Worm (Caenorhabditis elegans): ENCODE data around the gene C33A12.3.

The C33A12.3 gene

ce11 chrIV:9527002-9527401 lies 14.2 kb upstream of the C33A12.3 start (continued):
- peak; percentile 60 for TF ChIP-seq nhr-77 (tag; optimal IDR thresholded peaks at IDR 0.05)
- TF ChIP-seq dve-1 (tag; optimal IDR thresholded peaks at IDR 0.05; ENCODE audit: insufficient read depth), result peak; percentile 60
- peak; percentile 27 for TF ChIP-seq nhr-48 (tag; optimal IDR thresholded peaks at IDR 0.05)
- no peak for TF ChIP-seq unc-130 (GFP tag; optimal IDR thresholded peaks at IDR 0.05)
- TF ChIP-seq daf-8 (GFP tag; IDR thresholded peaks at IDR 0.05), result no peak
- no peak for TF ChIP-seq ceh-44 (GFP tag; IDR thresholded peaks at IDR 0.05)
- no peak for TF ChIP-seq daf-16 (GFP tag; optimal IDR thresholded peaks at IDR 0.05)
- TF ChIP-seq daf-16 (tag; optimal IDR thresholded peaks at IDR 0.05), result peak; percentile 15
- TF ChIP-seq dpl-1 (GFP tag; optimal IDR thresholded peaks at IDR 0.05), result no peak
- TF ChIP-seq nhr-76 (tag; optimal IDR thresholded peaks at IDR 0.05), result no peak
- TF ChIP-seq lin-39 (tag; optimal IDR thresholded peaks at IDR 0.05), result no peak
- TF ChIP-seq arid-1 (GFP tag; conservative IDR thresholded peaks at IDR 0.05), result no peak
- no peak for TF ChIP-seq hmg-1.1 (GFP tag; IDR thresholded peaks at IDR 0.05)
- no peak for TF ChIP-seq fos-1 (tag; optimal IDR thresholded peaks at IDR 0.05)
- TF ChIP-seq lsy-2 (tag; optimal IDR thresholded peaks at IDR 0.05), result no peak
- TF ChIP-seq nhr-25 (tag; optimal IDR thresholded peaks at IDR 0.05; ENCODE audit: borderline replicate concordance, insufficient read depth), result no peak
- TF ChIP-seq nhr-42 (GFP tag; IDR thresholded peaks at IDR 0.05), result no peak
- TF ChIP-seq lin-15B (tag; optimal IDR thresholded peaks at IDR 0.05), result no peak
- no peak for TF ChIP-seq gei-8 (GFP tag; optimal IDR thresholded peaks at IDR 0.05)
- TF ChIP-seq pqm-1 (tag; optimal IDR thresholded peaks at IDR 0.05), result peak; percentile 32
- TF ChIP-seq dmd-6 (GFP tag; IDR thresholded peaks at IDR 0.05), result peak; percentile 38; the same call in 1 of the 2 replicates
- no peak for TF ChIP-seq vab-7 (GFP tag; IDR thresholded peaks at IDR 0.05)
- TF ChIP-seq php-3 (GFP tag; IDR thresholded peaks at IDR 0.05), result no peak
- TF ChIP-seq Y105C5A.15 (GFP tag; IDR thresholded peaks at IDR 0.05), result no peak
- TF ChIP-seq Y5F2A.4 (GFP tag; optimal IDR thresholded peaks at IDR 0.05), result no peak
- no peak for TF ChIP-seq lir-3 (tag; optimal IDR thresholded peaks at IDR 0.05)
- no peak for TF ChIP-seq egl-43 (GFP tag; IDR thresholded peaks at IDR 0.05)
- no peak for TF ChIP-seq lin-29 (GFP tag; IDR thresholded peaks at IDR 0.05)

- peak; percentile 83 for TF ChIP-seq nhr-28 (tag; optimal IDR thresholded peaks at IDR 0.05)
- peak; percentile 83 for TF ChIP-seq hlh-11 (tag; optimal IDR thresholded peaks at IDR 0.05)
- no peak for TF ChIP-seq pha-4 (GFP tag; IDR thresholded peaks at IDR 0.05)
- no peak for TF ChIP-seq pha-4 (tag; optimal IDR thresholded peaks at IDR 0.05)
- TF ChIP-seq daf-16 (GFP tag; optimal IDR thresholded peaks at IDR 0.05), result peak in 1 of 2 experiments; percentile 22
- peak; percentile 63 for TF ChIP-seq daf-16 (tag; optimal IDR thresholded peaks at IDR 0.05)
- TF ChIP-seq nhr-102 (tag; optimal IDR thresholded peaks at IDR 0.05), result peak; percentile 39
- TF ChIP-seq zip-2 (tag; optimal IDR thresholded peaks at IDR 0.05), result no peak
- no peak for TF ChIP-seq dmd-8 (GFP tag; IDR thresholded peaks at IDR 0.05)
- no peak for TF ChIP-seq Y5F2A.4 (GFP tag; optimal IDR thresholded peaks at IDR 0.05)
- no peak for TF ChIP-seq set-16 (GFP tag; IDR thresholded peaks at IDR 0.05)
- TF ChIP-seq F49E8.2 (tag; optimal IDR thresholded peaks at IDR 0.05; ENCODE audit: borderline replicate concordance), result no peak
- no peak for TF ChIP-seq aly-2 (tag; optimal IDR thresholded peaks at IDR 0.05)
- no peak for TF ChIP-seq ceh-62 (tag; optimal IDR thresholded peaks at IDR 0.05)
- TF ChIP-seq rbr-2 (tag; optimal IDR thresholded peaks at IDR 0.05), result no peak
- no peak for TF ChIP-seq ceh-44 (GFP tag; IDR thresholded peaks at IDR 0.05)
- no peak for TF ChIP-seq hif-1 (tag; optimal IDR thresholded peaks at IDR 0.05)
- no peak for TF ChIP-seq D1046.2 (GFP tag; IDR thresholded peaks at IDR 0.05)
- TF ChIP-seq php-3 (GFP tag; IDR thresholded peaks at IDR 0.05), result peak; percentile 77; the same call in 1 of the 2 replicates
- no peak for TF ChIP-seq jun-1 (tag; optimal IDR thresholded peaks at IDR 0.05)
- no peak for TF ChIP-seq R02D3.7 (tag; optimal IDR thresholded peaks at IDR 0.05)
- TF ChIP-seq aha-1 (tag), result no peak
- peak; percentile 63 for TF ChIP-seq nhr-48 (tag; optimal IDR thresholded peaks at IDR 0.05)
- TF ChIP-seq zag-1 (tag; optimal IDR thresholded peaks at IDR 0.05), result no peak
- TF ChIP-seq nhr-41 (GFP tag; IDR thresholded peaks at IDR 0.05), result no peak
- TF ChIP-seq lin-29 (GFP tag; IDR thresholded peaks at IDR 0.05), result no peak
- TF ChIP-seq spr-1 (tag; optimal IDR thresholded peaks at IDR 0.05), result no peak
- no peak for TF ChIP-seq unc-130 (GFP tag; optimal IDR thresholded peaks at IDR 0.05)
- TF ChIP-seq T20F7.1 (GFP tag; optimal IDR thresholded peaks at IDR 0.05), result peak; percentile 72
- TF ChIP-seq lim-7 (GFP tag; IDR thresholded peaks at IDR 0.05), result no peak
- peak; percentile 64 for TF ChIP-seq pqm-1 (tag; optimal IDR thresholded peaks at IDR 0.05)
- TF ChIP-seq fos-1 (tag; optimal IDR thresholded peaks at IDR 0.05), result no peak
Observed at ce11 chrIV:9525682-9526416, 13.0 kb upstream of the C33A12.3 start, which contains the start of gene elo-1. elo-1 (plus strand) TSS chrIV:9526366.
